Worm (Caenorhabditis elegans) whole organism, L1 larva: ENCODE data around the gene R02D5.8.

Experiments
- C04F5.9 ChIP-seq: sonication (generic microtip); optimal IDR thresholded peaks from 2 replicates; lab custom pipeline; 2016; ENCODE audit warnings: missing genetic modification characterization, missing compliant biosample characterization
- C34B4.2 ChIP-seq: sonication (generic microtip); optimal IDR thresholded peaks from 2 replicates; lab custom pipeline; 2017; ENCODE audit warnings: mild to moderate bottlenecking, missing genetic modification characterization, missing compliant biosample characterization
- aha-1 ChIP-seq: fragments of 150-350 bp; optimal IDR thresholded peaks from 2 replicates; lab custom pipeline; 2014; ENCODE audit warnings: missing biosample characterization, missing genetic modification characterization
- alr-1 ChIP-seq: fragments of 200-800 bp; sonication (Bioruptor generic); optimal IDR thresholded peaks from 2 replicates; lab custom pipeline; 2018; ENCODE audit warnings: borderline replicate concordance, mild to moderate bottlenecking, missing genetic modification characterization, missing compliant biosample characterization
- aly-2 ChIP-seq: fragments of 150-350 bp; optimal IDR thresholded peaks from 2 replicates; lab custom pipeline; 2014; ENCODE audit warnings: missing biosample characterization, missing genetic modification characterization
- ceh-8 ChIP-seq: fragments of 200-800 bp; sonication (Bioruptor generic); optimal IDR thresholded peaks from 2 replicates; lab custom pipeline; 2018; ENCODE audit warnings: mild to moderate bottlenecking, missing genetic modification characterization, moderate library complexity, missing compliant biosample characterization
- ceh-82 ChIP-seq, 3 experiments: fragments of 150-350 bp in 1 of 3; sonication (generic microtip) in 2 of 3; optimal IDR thresholded peaks; 2 replicates each; lab custom pipeline; 2014 to 2017; ENCODE audit warnings: missing biosample characterization in 3 of 3, missing genetic modification characterization in 3 of 3
- ceh-90 ChIP-seq: sonication (generic microtip); optimal IDR thresholded peaks from 2 replicates; lab custom pipeline; 2016; ENCODE audit warnings: missing genetic modification characterization, missing compliant biosample characterization
- ces-1 ChIP-seq: fragments of 150-350 bp; optimal IDR thresholded peaks from 2 replicates; lab custom pipeline; 2014; ENCODE audit warnings: missing biosample characterization, missing genetic modification reagents, missing genetic modification characterization
- egl-13 ChIP-seq: sonication (generic microtip); optimal IDR thresholded peaks from 2 replicates; lab custom pipeline; 2016; ENCODE audit warnings: missing genotype, missing genetic modification reagents, missing genetic modification characterization, missing compliant biosample characterization
- egl-27 ChIP-seq, 2 experiments: fragments of 150-350 bp in 1 of 2; sonication (generic microtip); optimal IDR thresholded peaks; 3 replicates each; lab custom pipeline; 2017 to 2018; ENCODE audit warnings: missing biosample characterization in 2 of 2, missing genetic modification characterization in 2 of 2, missing genetic modification reagents in 2 of 2
- elt-2 ChIP-seq: sonication (generic microtip); optimal IDR thresholded peaks from 2 replicates; lab custom pipeline; 2016; ENCODE audit warnings: missing genetic modification characterization, mild to moderate bottlenecking, inconsistent platforms, missing compliant biosample characterization, missing genetic modification reagents
- ets-5 ChIP-seq: fragments of 200-800 bp; sonication (Bioruptor generic); IDR thresholded peaks from 2 replicates; pipeline ENCODE4 v1.3.6; 2022; ENCODE audit warnings: missing genetic modification characterization, missing compliant biosample characterization
- fkh-10 ChIP-seq: sonication (generic microtip); optimal IDR thresholded peaks from 2 replicates; lab custom pipeline; 2017; ENCODE audit warnings: missing biosample characterization, missing genetic modification reagents, missing genetic modification characterization
- fkh-4 ChIP-seq: sonication (generic microtip); optimal IDR thresholded peaks from 2 replicates; lab custom pipeline; 2016; ENCODE audit warnings: missing compliant biosample characterization, missing genetic modification characterization, borderline replicate concordance
- hlh-17 ChIP-seq: fragments of 200-800 bp; sonication (Bioruptor generic); optimal IDR thresholded peaks from 2 replicates; lab custom pipeline; 2018; ENCODE audit warnings: missing genetic modification characterization, mild to moderate bottlenecking, missing compliant biosample characterization, moderate library complexity, borderline replicate concordance
- hpl-2 ChIP-seq: fragments of 150-350 bp; optimal IDR thresholded peaks from 2 replicates; lab custom pipeline; 2014; ENCODE audit warnings: missing biosample characterization, missing genetic modification reagents, missing genetic modification characterization
- irx-1 ChIP-seq: sonication (generic microtip); optimal IDR thresholded peaks from 2 replicates; lab custom pipeline; 2016; ENCODE audit warnings: missing genetic modification characterization, missing compliant biosample characterization
- isw-1 ChIP-seq: fragments of 200-800 bp; sonication (Bioruptor generic); IDR thresholded peaks from 2 replicates; pipeline ENCODE4 v1.3.6; 2022; ENCODE audit warnings: missing genetic modification characterization, missing compliant biosample characterization
- lin-14 ChIP-seq: fragments of 200-800 bp; sonication (Bioruptor generic); optimal IDR thresholded peaks from 2 replicates; lab custom pipeline; 2018; ENCODE audit warnings: mild to moderate bottlenecking, missing genetic modification characterization, moderate library complexity, missing compliant biosample characterization
- lin-15B ChIP-seq: fragments of 150-350 bp; sonication (generic microtip); optimal IDR thresholded peaks from 3 replicates; lab custom pipeline; 2014; ENCODE audit warnings: missing biosample characterization, missing genetic modification characterization
- lin-35 ChIP-seq, 2 experiments: fragments of 150-350 bp; optimal IDR thresholded peaks; 2 replicates each; lab custom pipeline; 2014; ENCODE audit warnings: missing biosample characterization in 2 of 2, missing genetic modification characterization in 2 of 2, missing genetic modification reagents in 2 of 2
- lin-39 ChIP-seq: fragments of 150-350 bp; optimal IDR thresholded peaks from 2 replicates; lab custom pipeline; 2014; ENCODE audit warnings: missing biosample characterization, missing genetic modification reagents, missing genetic modification characterization
- lir-3 ChIP-seq: sonication (generic microtip); optimal IDR thresholded peaks from 2 replicates; lab custom pipeline; 2016; ENCODE audit warnings: mild to moderate bottlenecking, missing genetic modification characterization, moderate library complexity, missing compliant biosample characterization; ENCODE audit not compliant: poor library complexity
- mdl-1 ChIP-seq, 2 experiments: fragments of 150-350 bp; optimal IDR thresholded peaks; 2 replicates each; lab custom pipeline; 2014 to 2017; ENCODE audit warnings: missing biosample characterization in 2 of 2, missing genetic modification characterization in 2 of 2, inconsistent platforms in 1 of 2
- mep-1 ChIP-seq: fragments of 150-350 bp; optimal IDR thresholded peaks from 2 replicates; lab custom pipeline; 2014; ENCODE audit warnings: missing biosample characterization, missing genetic modification characterization
- nhr-11 ChIP-seq: fragments of 150-350 bp; optimal IDR thresholded peaks from 2 replicates; lab custom pipeline; 2014; ENCODE audit warnings: missing biosample characterization, missing genetic modification characterization
- nhr-12 ChIP-seq: sonication (generic microtip); optimal IDR thresholded peaks from 2 replicates; lab custom pipeline; 2017; ENCODE audit warnings: missing biosample characterization, missing genetic modification characterization
- nhr-19 ChIP-seq: fragments of 200-800 bp; sonication (Bioruptor generic); conservative IDR thresholded peaks from 2 replicates; pipeline ENCODE4 v1.3.6; 2022; ENCODE audit warnings: missing genetic modification characterization, missing compliant biosample characterization
- nhr-237 ChIP-seq: fragments of 150-350 bp; optimal IDR thresholded peaks from 2 replicates; lab custom pipeline; 2014; ENCODE audit warnings: missing biosample characterization, missing genetic modification characterization
- nhr-76 ChIP-seq: sonication (generic microtip); optimal IDR thresholded peaks from 2 replicates; lab custom pipeline; 2017; ENCODE audit warnings: missing biosample characterization, missing genetic modification characterization
- nhr-77 ChIP-seq: fragments of 150-350 bp; optimal IDR thresholded peaks from 2 replicates; lab custom pipeline; 2014; ENCODE audit warnings: missing biosample characterization, missing genetic modification characterization
- nhr-84 ChIP-seq: sonication (generic microtip); optimal IDR thresholded peaks from 2 replicates; lab custom pipeline; 2017; ENCODE audit warnings: missing biosample characterization, missing genetic modification characterization
- nhr-90 ChIP-seq: sonication (generic microtip); optimal IDR thresholded peaks from 2 replicates; lab custom pipeline; 2016; ENCODE audit warnings: mild to moderate bottlenecking, missing genetic modification characterization, missing compliant biosample characterization; ENCODE audit not compliant: poor library complexity
- pqm-1 ChIP-seq: sonication (generic microtip); optimal IDR thresholded peaks from 3 replicates; lab custom pipeline; 2017; ENCODE audit warnings: missing biosample characterization, missing genetic modification characterization
- snpc-4 ChIP-seq: fragments of 150-350 bp; optimal IDR thresholded peaks from 2 replicates; lab custom pipeline; 2014; ENCODE audit warnings: missing biosample characterization, missing genetic modification characterization
- snu-23 ChIP-seq: sonication (generic microtip); optimal IDR thresholded peaks from 2 replicates; lab custom pipeline; 2016; ENCODE audit warnings: missing genetic modification characterization, missing compliant biosample characterization
- sptf-1 ChIP-seq: fragments of 150-350 bp; optimal IDR thresholded peaks from 2 replicates; lab custom pipeline; 2014; ENCODE audit warnings: missing biosample characterization, missing genetic modification characterization
- sup-37 ChIP-seq: fragments of 200-800 bp; sonication (Bioruptor generic); optimal IDR thresholded peaks from 2 replicates; lab custom pipeline; 2018; ENCODE audit warnings: mild to moderate bottlenecking, missing genetic modification characterization, missing compliant biosample characterization
- tlp-1 ChIP-seq: fragments of 150-350 bp; optimal IDR thresholded peaks from 2 replicates; lab custom pipeline; 2014; ENCODE audit warnings: missing biosample characterization, missing genetic modification characterization
- unc-130 ChIP-seq: fragments of 150-350 bp; optimal IDR thresholded peaks from 2 replicates; lab custom pipeline; 2017; ENCODE audit warnings: missing biosample characterization, missing genetic modification characterization, inconsistent platforms
- unc-30 ChIP-seq: sonication (generic microtip); optimal IDR thresholded peaks from 2 replicates; lab custom pipeline; 2017; ENCODE audit warnings: missing biosample characterization, missing genetic modification characterization
- unc-62 ChIP-seq: fragments of 150-350 bp; optimal IDR thresholded peaks from 2 replicates; lab custom pipeline; 2014; ENCODE audit warnings: missing biosample characterization, missing genetic modification reagents, missing genetic modification characterization
- vab-15 ChIP-seq: sonication (generic microtip); optimal IDR thresholded peaks from 2 replicates; lab custom pipeline; 2017; ENCODE audit warnings: missing genotype, mild to moderate bottlenecking, missing genetic modification characterization, missing compliant biosample characterization
- xbp-1 ChIP-seq: sonication (generic microtip); optimal IDR thresholded peaks from 2 replicates; lab custom pipeline; 2016; ENCODE audit warnings: missing genetic modification characterization, missing compliant biosample characterization
- zag-1 ChIP-seq: fragments of 150-350 bp; optimal IDR thresholded peaks from 2 replicates; lab custom pipeline; 2014; ENCODE audit warnings: missing biosample characterization, missing genetic modification characterization
- zip-4 ChIP-seq: fragments of 200-800 bp; sonication (Bioruptor generic); optimal IDR thresholded peaks from 2 replicates; lab custom pipeline; 2018; ENCODE audit warnings: mild to moderate bottlenecking, missing genetic modification characterization, moderate library complexity, missing compliant biosample characterization
- ztf-11 ChIP-seq, 2 experiments: sonication (generic microtip); optimal IDR thresholded peaks; 2 replicates each; lab custom pipeline; 2016 to 2017; ENCODE audit warnings: missing genetic modification characterization in 2 of 2, missing biosample characterization in 1 of 2, missing compliant biosample characterization in 1 of 2

The R02D5.8 gene

ce11 chrV:14525089-14525488 lies 5.9 kb upstream of the R02D5.8 start, which contains the start of gene hda-1:
TSS of gene hda-1 (plus strand) at chrV:14525389.
- no peak for TF ChIP-seq zip-4 (GFP tag; lab: Kevin White, UChicago)
- no peak for TF ChIP-seq nhr-90
- TF ChIP-seq vab-15 (tag; lab: Kevin White, UChicago), result no peak
- TF ChIP-seq nhr-19 (GFP tag; lab: Robert Waterston, UW), result no peak
- TF ChIP-seq unc-30 (tag; lab: Kevin White, UChicago), result no peak
- TF ChIP-seq nhr-77 (tag; lab: Kevin White, UChicago), result no peak
- no peak for TF ChIP-seq nhr-84 (tag; lab: Kevin White, UChicago)
- no peak for TF ChIP-seq unc-130 (tag; lab: Kevin White, UChicago)
- no peak for TF ChIP-seq tlp-1 (tag; lab: Kevin White, UChicago)
- no peak for TF ChIP-seq snu-23 (GFP tag; lab: Kevin White, UChicago)
- TF ChIP-seq nhr-12 (tag; lab: Kevin White, UChicago), result no peak
- no peak for TF ChIP-seq hpl-2 (GFP tag; lab: Kevin White, UChicago)
- TF ChIP-seq unc-62 (GFP tag; lab: Kevin White, UChicago), result no peak

DNA sequence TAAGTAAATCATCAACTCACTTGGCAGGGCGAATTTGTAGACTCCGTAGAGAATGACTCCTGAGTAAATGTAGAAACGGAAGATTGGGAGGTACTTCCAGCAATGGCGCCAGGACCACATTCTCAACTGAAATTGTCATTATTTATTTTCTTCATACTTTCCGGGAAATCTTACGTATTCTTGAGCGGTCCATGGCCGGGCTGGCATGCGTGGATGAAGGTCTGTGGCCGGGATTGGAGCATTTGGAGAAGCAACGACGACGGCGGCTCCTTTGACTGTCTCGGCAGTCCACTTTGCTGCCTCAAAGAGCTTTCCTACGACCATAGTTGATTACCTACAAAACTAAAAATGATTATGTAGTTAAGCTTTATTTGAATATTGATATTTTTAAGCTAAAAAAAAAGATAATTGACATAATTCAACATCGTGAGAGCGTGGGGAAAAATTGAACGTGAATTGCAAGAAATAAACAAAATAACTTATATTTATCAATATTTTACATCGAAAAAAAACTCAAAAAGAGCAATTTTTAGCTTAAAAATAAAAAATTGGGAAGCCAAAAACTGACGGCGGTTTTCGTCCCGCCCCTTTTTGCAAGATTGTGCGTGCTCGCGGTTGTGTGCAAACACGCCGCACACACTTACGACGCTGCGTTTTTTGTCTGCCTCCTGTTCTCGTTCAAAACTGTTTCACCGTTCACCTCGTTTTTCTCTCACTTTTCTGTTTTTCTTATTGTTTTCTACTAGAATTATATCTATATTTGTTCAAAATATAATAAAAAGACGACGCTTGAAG lies 4.8 kb upstream of the R02D5.8 start, which contains the start of gene ril-1:
Gene ril-1, minus strand, starts transcription at position 342 of the 795 bp plus-strand sequence.
- TF ChIP-seq aly-2 (tag; lab: Kevin White, UChicago) (no peak), sptf-1 (no peak), lin-14 (GFP tag; lab: Kevin White, UChicago) (no peak), egl-13 (no peak), nhr-237 (tag; lab: Kevin White, UChicago) (no peak), xbp-1 (tag; lab: Kevin White, UChicago) (peak; percentile 15), elt-2 (no peak), fkh-4 (tag; lab: Kevin White, UChicago) (no peak), C34B4.2 (tag; lab: Kevin White, UChicago) (no peak), ceh-82 (tag; optimal IDR thresholded peaks at IDR 0.05; lab: Kevin White, UChicago) (peak; percentile 2 to 40 (median 32)), zag-1 (no peak), egl-27 (tag; optimal IDR thresholded peaks at IDR 0.05; lab: Kevin White, UChicago) (no peak), ztf-11 (tag; optimal IDR thresholded peaks at IDR 0.05; lab: Kevin White, UChicago) (no peak), lin-39 (no peak), mep-1 (tag; lab: Kevin White, UChicago) (no peak), sup-37 (no peak), hlh-17 (GFP tag; lab: Kevin White, UChicago) (no peak), irx-1 (no peak), vab-15 (tag; lab: Kevin White, UChicago) (no peak), aha-1 (tag; lab: Kevin White, UChicago) (no peak), hpl-2 (GFP tag; lab: Kevin White, UChicago) (no peak), mdl-1 (tag; optimal IDR thresholded peaks at IDR 0.05; lab: Kevin White, UChicago) (peak in 1 of 2 experiments; percentile 8), nhr-77 (tag; lab: Kevin White, UChicago) (no peak), unc-130 (tag; lab: Kevin White, UChicago) (peak; percentile 14), lir-3 (tag; lab: Kevin White, UChicago) (no peak), isw-1 (GFP tag; lab: Robert Waterston, UW) (no peak), nhr-19 (GFP tag; lab: Robert Waterston, UW) (no peak; the same call in 1 of the 2 replicates), lin-15B (tag; lab: Kevin White, UChicago) (no peak), lin-35 (GFP tag; optimal IDR thresholded peaks at IDR 0.05; lab: Kevin White, UChicago) (peak; percentile 23 to 57), snpc-4 (tag; lab: Kevin White, UChicago) (no peak), ceh-90 (tag; lab: Kevin White, UChicago) (no peak), C04F5.9 (tag; lab: Kevin White, UChicago) (no peak), ces-1 (GFP tag; lab: Kevin White, UChicago) (no peak), nhr-11 (tag; lab: Kevin White, UChicago) (no peak), alr-1 (tag; lab: Kevin White, UChicago) (no peak), fkh-10 (no peak), pqm-1 (tag; lab: Kevin White, UChicago) (no peak), zip-4 (GFP tag; lab: Kevin White, UChicago) (no peak), nhr-76 (tag; lab: Kevin White, UChicago) (no peak), ets-5 (GFP tag; lab: Robert Waterston, UW) (no peak), nhr-12 (tag; lab: Kevin White, UChicago) (no peak), ceh-8 (no peak)
